Worm (Caenorhabditis elegans): ENCODE results near the gene C49G7.13.

DNA sequence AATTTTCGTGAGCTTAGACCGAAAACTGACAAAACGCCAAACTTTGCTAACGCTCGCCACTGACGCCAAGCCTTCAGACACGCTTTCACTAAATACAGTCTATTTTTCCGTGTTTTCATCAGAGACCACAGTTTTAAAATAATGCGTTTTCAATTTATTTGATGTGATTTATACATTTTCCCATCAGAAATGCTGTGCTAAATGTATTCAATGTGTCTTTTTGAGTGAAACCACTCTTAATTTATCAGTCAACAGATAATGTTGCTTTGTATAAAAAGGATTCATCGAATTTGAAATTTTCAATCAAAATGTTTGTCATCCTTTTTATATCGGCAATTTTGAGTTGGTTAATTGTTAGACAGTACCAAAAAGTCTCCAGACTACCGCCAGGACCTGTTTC, 4.6 kb upstream of the C49G7.13 start, which contains the start of gene cyp-35A4:
- TF ChIP-seq pag-3 (tag; optimal IDR thresholded peaks at IDR 0.05; ENCODE audit: borderline replicate concordance) = no peak
- TF ChIP-seq ama-1 (optimal IDR thresholded peaks at IDR 0.05) = no peak
- no peak for TF ChIP-seq pqm-1 (tag; optimal IDR thresholded peaks at IDR 0.05)
- TF ChIP-seq sox-4 (tag; optimal IDR thresholded peaks at IDR 0.05) = no peak
- TF ChIP-seq unc-55 (GFP tag; optimal IDR thresholded peaks at IDR 0.05) = no peak
- no peak for TF ChIP-seq unc-86 (tag; optimal IDR thresholded peaks at IDR 0.05)
- no peak for TF ChIP-seq ceh-30 (tag; optimal IDR thresholded peaks at IDR 0.05)
- no peak for TF ChIP-seq lim-6 (tag; optimal IDR thresholded peaks at IDR 0.05)
- TF ChIP-seq ceh-48 (tag; optimal IDR thresholded peaks at IDR 0.05) = no peak
